Fruit fly (Drosophila melanogaster): ENCODE results near the gene toc.

- TF ChIP-seq CG16813 (GFP tag; IDR thresholded peaks at IDR 0.05; ENCODE audit: partially characterized antibody) (peak; percentile 71), Side (GFP tag; optimal IDR thresholded peaks at IDR 0.05) (no peak), CG11085 (GFP tag; IDR thresholded peaks at IDR 0.05) (no peak), salm (tag; optimal IDR thresholded peaks at IDR 0.05) (no peak), CG9932 (GFP tag; IDR thresholded peaks at IDR 0.05) (no peak), CG2678 (tag; optimal IDR thresholded peaks at IDR 0.05) (no peak), Fer2 (tag; optimal IDR thresholded peaks at IDR 0.05) (no peak), CG17359 (tag; optimal IDR thresholded peaks at IDR 0.05) (no peak), H2.0 (GFP tag; IDR thresholded peaks at IDR 0.05) (no peak), gcm (GFP tag; optimal IDR thresholded peaks at IDR 0.05) (no peak), BEAF-32 (GFP tag; optimal IDR thresholded peaks at IDR 0.05) (peak; percentile 79), ssp (GFP tag; IDR thresholded peaks at IDR 0.05) (no peak)
These were observed 884 bp upstream of the toc start, which contains the start of gene ND-B14.5B for dm6 chr2L:3145470-3145869.
